Worm (Caenorhabditis elegans) whole organism, L1 larva: ENCODE results near the gene srd-17.
A peak's percentile ranks its signal among the peaks of the same experiment; 100 is the strongest.

Experiments
- C04F5.9 ChIP-seq: sonication (generic microtip); optimal IDR thresholded peaks from 2 replicates; lab custom pipeline; 2016; ENCODE audit warnings: missing genetic modification characterization, missing compliant biosample characterization
- C34B4.2 ChIP-seq: sonication (generic microtip); optimal IDR thresholded peaks from 2 replicates; lab custom pipeline; 2017; ENCODE audit warnings: mild to moderate bottlenecking, missing genetic modification characterization, missing compliant biosample characterization
- aha-1 ChIP-seq: fragments of 150-350 bp; optimal IDR thresholded peaks from 2 replicates; lab custom pipeline; 2014; ENCODE audit warnings: missing biosample characterization, missing genetic modification characterization
- alr-1 ChIP-seq: fragments of 200-800 bp; sonication (Bioruptor generic); optimal IDR thresholded peaks from 2 replicates; lab custom pipeline; 2018; ENCODE audit warnings: borderline replicate concordance, mild to moderate bottlenecking, missing genetic modification characterization, missing compliant biosample characterization
- ama-1 ChIP-seq: fragments of 150-350 bp; optimal IDR thresholded peaks from 2 replicates; lab custom pipeline; 2014
- blmp-1 ChIP-seq: fragments of 150-350 bp; optimal IDR thresholded peaks from 2 replicates; lab custom pipeline; 2014; ENCODE audit warnings: missing biosample characterization, missing genetic modification characterization
- ceh-63 ChIP-seq: fragments of 200-800 bp; sonication (Bioruptor generic); optimal IDR thresholded peaks from 2 replicates; lab custom pipeline; 2018; ENCODE audit warnings: mild to moderate bottlenecking, missing genetic modification characterization, missing compliant biosample characterization
- ceh-8 ChIP-seq: fragments of 200-800 bp; sonication (Bioruptor generic); optimal IDR thresholded peaks from 2 replicates; lab custom pipeline; 2018; ENCODE audit warnings: mild to moderate bottlenecking, missing genetic modification characterization, moderate library complexity, missing compliant biosample characterization
- ces-1 ChIP-seq: fragments of 150-350 bp; optimal IDR thresholded peaks from 2 replicates; lab custom pipeline; 2014; ENCODE audit warnings: missing biosample characterization, missing genetic modification reagents, missing genetic modification characterization
- dpl-1 ChIP-seq, 3 experiments: fragments of 150-350 bp in 2 of 3; sonication (generic microtip) in 1 of 3; optimal IDR thresholded peaks; 2 replicates each; lab custom pipeline; 2014 to 2017; ENCODE audit warnings: missing biosample characterization in 3 of 3, missing genetic modification characterization in 3 of 3, missing genetic modification reagents in 3 of 3
- efl-1 ChIP-seq, 4 experiments: fragments of 150-350 bp; optimal IDR thresholded peaks in 3 of 4; peaks in 1 of 4; 1 replicate in 1 of 4; 2 replicates in 3 of 4; lab custom pipeline; 2014; ENCODE audit warnings: missing biosample characterization in 2 of 4, missing genetic modification characterization in 2 of 4, missing genetic modification reagents in 2 of 4
- egl-27 ChIP-seq, 2 experiments: fragments of 150-350 bp in 1 of 2; sonication (generic microtip); optimal IDR thresholded peaks; 3 replicates each; lab custom pipeline; 2017 to 2018; ENCODE audit warnings: missing biosample characterization in 2 of 2, missing genetic modification characterization in 2 of 2, missing genetic modification reagents in 2 of 2
- elt-3 ChIP-seq, 6 experiments: fragments of 150-350 bp in 1 of 6; sonication (generic microtip); optimal IDR thresholded peaks; 2 replicates each; lab custom pipeline; 2017 to 2018; ENCODE audit warnings: missing biosample characterization in 6 of 6, missing genetic modification characterization in 6 of 6, inconsistent platforms in 1 of 6
- fkh-4 ChIP-seq: sonication (generic microtip); optimal IDR thresholded peaks from 2 replicates; lab custom pipeline; 2016; ENCODE audit warnings: missing compliant biosample characterization, missing genetic modification characterization, borderline replicate concordance
- fkh-8 ChIP-seq: sonication (generic microtip); optimal IDR thresholded peaks from 2 replicates; lab custom pipeline; 2016; ENCODE audit warnings: mild to moderate bottlenecking, missing genetic modification characterization, missing compliant biosample characterization
- fos-1 ChIP-seq: fragments of 150-350 bp; optimal IDR thresholded peaks from 2 replicates; lab custom pipeline; 2014; ENCODE audit warnings: missing biosample characterization, missing genetic modification characterization
- grh-1 ChIP-seq: fragments of 200-800 bp; sonication (Bioruptor generic); IDR thresholded peaks from 2 replicates; pipeline ENCODE4 v1.3.6; 2022; ENCODE audit warnings: missing genetic modification reagents, missing genetic modification characterization, missing compliant biosample characterization
- hlh-17 ChIP-seq: fragments of 200-800 bp; sonication (Bioruptor generic); optimal IDR thresholded peaks from 2 replicates; lab custom pipeline; 2018; ENCODE audit warnings: missing genetic modification characterization, mild to moderate bottlenecking, missing compliant biosample characterization, moderate library complexity, borderline replicate concordance
- hlh-4 ChIP-seq: sonication (generic microtip); optimal IDR thresholded peaks from 2 replicates; lab custom pipeline; 2016; ENCODE audit warnings: mild to moderate bottlenecking, missing genetic modification characterization, missing compliant biosample characterization
- hpl-2 ChIP-seq: fragments of 150-350 bp; optimal IDR thresholded peaks from 2 replicates; lab custom pipeline; 2014; ENCODE audit warnings: missing biosample characterization, missing genetic modification reagents, missing genetic modification characterization
- isw-1 ChIP-seq: fragments of 200-800 bp; sonication (Bioruptor generic); IDR thresholded peaks from 2 replicates; pipeline ENCODE4 v1.3.6; 2022; ENCODE audit warnings: missing genetic modification characterization, missing compliant biosample characterization
- jun-1 ChIP-seq: fragments of 150-350 bp; optimal IDR thresholded peaks from 2 replicates; lab custom pipeline; 2014; ENCODE audit warnings: missing biosample characterization, missing genetic modification reagents, missing genetic modification characterization
- lin-13 ChIP-seq: fragments of 150-350 bp; optimal IDR thresholded peaks from 2 replicates; lab custom pipeline; 2014; ENCODE audit warnings: missing biosample characterization, missing genetic modification reagents, missing genetic modification characterization
- lin-14 ChIP-seq: fragments of 200-800 bp; sonication (Bioruptor generic); optimal IDR thresholded peaks from 2 replicates; lab custom pipeline; 2018; ENCODE audit warnings: mild to moderate bottlenecking, missing genetic modification characterization, moderate library complexity, missing compliant biosample characterization
- lin-15B ChIP-seq: fragments of 150-350 bp; sonication (generic microtip); optimal IDR thresholded peaks from 3 replicates; lab custom pipeline; 2014; ENCODE audit warnings: missing biosample characterization, missing genetic modification characterization
- lin-35 ChIP-seq, 2 experiments: fragments of 150-350 bp; optimal IDR thresholded peaks; 2 replicates each; lab custom pipeline; 2014; ENCODE audit warnings: missing biosample characterization in 2 of 2, missing genetic modification characterization in 2 of 2, missing genetic modification reagents in 2 of 2
- lin-39 ChIP-seq: fragments of 150-350 bp; optimal IDR thresholded peaks from 2 replicates; lab custom pipeline; 2014; ENCODE audit warnings: missing biosample characterization, missing genetic modification reagents, missing genetic modification characterization
- lir-3 ChIP-seq: sonication (generic microtip); optimal IDR thresholded peaks from 2 replicates; lab custom pipeline; 2016; ENCODE audit warnings: mild to moderate bottlenecking, missing genetic modification characterization, moderate library complexity, missing compliant biosample characterization; ENCODE audit not compliant: poor library complexity
- mab-9 ChIP-seq: fragments of 200-800 bp; sonication (Bioruptor generic); IDR thresholded peaks from 2 replicates; pipeline ENCODE4 v1.3.6; 2022; ENCODE audit warnings: missing genetic modification reagents, missing genetic modification characterization, missing compliant biosample characterization
- mef-2 ChIP-seq: fragments of 150-350 bp; optimal IDR thresholded peaks from 2 replicates; lab custom pipeline; 2014; ENCODE audit warnings: missing biosample characterization, missing genetic modification characterization
- mep-1 ChIP-seq: fragments of 150-350 bp; optimal IDR thresholded peaks from 2 replicates; lab custom pipeline; 2014; ENCODE audit warnings: missing biosample characterization, missing genetic modification characterization
- nhr-11 ChIP-seq: fragments of 150-350 bp; optimal IDR thresholded peaks from 2 replicates; lab custom pipeline; 2014; ENCODE audit warnings: missing biosample characterization, missing genetic modification characterization
- nhr-19 ChIP-seq: fragments of 200-800 bp; sonication (Bioruptor generic); conservative IDR thresholded peaks from 2 replicates; pipeline ENCODE4 v1.3.6; 2022; ENCODE audit warnings: missing genetic modification characterization, missing compliant biosample characterization
- nhr-20 ChIP-seq: sonication (generic microtip); optimal IDR thresholded peaks from 2 replicates; lab custom pipeline; 2016; ENCODE audit warnings: mild to moderate bottlenecking, missing genetic modification characterization, missing compliant biosample characterization
- nhr-28 ChIP-seq: fragments of 150-350 bp; optimal IDR thresholded peaks from 2 replicates; lab custom pipeline; 2014; ENCODE audit warnings: missing biosample characterization, missing genetic modification characterization
- nhr-47 ChIP-seq: sonication (generic microtip); optimal IDR thresholded peaks from 2 replicates; lab custom pipeline; 2016; ENCODE audit warnings: mild to moderate bottlenecking, missing genetic modification characterization, moderate library complexity, missing compliant biosample characterization
- nhr-77 ChIP-seq: fragments of 150-350 bp; optimal IDR thresholded peaks from 2 replicates; lab custom pipeline; 2014; ENCODE audit warnings: missing biosample characterization, missing genetic modification characterization
- pag-3 ChIP-seq: sonication (generic microtip); optimal IDR thresholded peaks from 2 replicates; lab custom pipeline; 2017; ENCODE audit warnings: missing genetic modification characterization, mild to moderate bottlenecking, missing compliant biosample characterization, antibody characterized with exemption, borderline replicate concordance; ENCODE audit not compliant: insufficient read depth
- pax-3 ChIP-seq: fragments of 200-800 bp; sonication (Bioruptor generic); optimal IDR thresholded peaks from 2 replicates; lab custom pipeline; 2018; ENCODE audit warnings: mild to moderate bottlenecking, missing genetic modification characterization, moderate library complexity, missing compliant biosample characterization
- rnt-1 ChIP-seq: sonication (generic microtip); optimal IDR thresholded peaks from 2 replicates; lab custom pipeline; 2016; ENCODE audit warnings: mild to moderate bottlenecking, missing genetic modification characterization, moderate library complexity, missing compliant biosample characterization
- snpc-4 ChIP-seq: fragments of 150-350 bp; optimal IDR thresholded peaks from 2 replicates; lab custom pipeline; 2014; ENCODE audit warnings: missing biosample characterization, missing genetic modification characterization
- sox-4 ChIP-seq: sonication (generic microtip); optimal IDR thresholded peaks from 2 replicates; lab custom pipeline; 2016; ENCODE audit warnings: missing genetic modification characterization, missing compliant biosample characterization
- swsn-7 ChIP-seq: sonication (generic microtip); optimal IDR thresholded peaks from 2 replicates; lab custom pipeline; 2016; ENCODE audit warnings: missing genetic modification characterization, missing compliant biosample characterization
- tlp-1 ChIP-seq: fragments of 150-350 bp; optimal IDR thresholded peaks from 2 replicates; lab custom pipeline; 2014; ENCODE audit warnings: missing biosample characterization, missing genetic modification characterization
- unc-130 ChIP-seq: fragments of 150-350 bp; optimal IDR thresholded peaks from 2 replicates; lab custom pipeline; 2017; ENCODE audit warnings: missing biosample characterization, missing genetic modification characterization, inconsistent platforms
- unc-62 ChIP-seq: fragments of 150-350 bp; optimal IDR thresholded peaks from 2 replicates; lab custom pipeline; 2014; ENCODE audit warnings: missing biosample characterization, missing genetic modification reagents, missing genetic modification characterization
- unc-86 ChIP-seq: sonication (generic microtip); optimal IDR thresholded peaks from 2 replicates; lab custom pipeline; 2016; ENCODE audit warnings: missing genetic modification characterization, missing compliant biosample characterization
- vab-15 ChIP-seq: sonication (generic microtip); optimal IDR thresholded peaks from 2 replicates; lab custom pipeline; 2017; ENCODE audit warnings: missing genotype, mild to moderate bottlenecking, missing genetic modification characterization, missing compliant biosample characterization
- xbp-1 ChIP-seq: sonication (generic microtip); optimal IDR thresholded peaks from 2 replicates; lab custom pipeline; 2016; ENCODE audit warnings: missing genetic modification characterization, missing compliant biosample characterization
- zag-1 ChIP-seq: fragments of 150-350 bp; optimal IDR thresholded peaks from 2 replicates; lab custom pipeline; 2014; ENCODE audit warnings: missing biosample characterization, missing genetic modification characterization
- zip-4 ChIP-seq: fragments of 200-800 bp; sonication (Bioruptor generic); optimal IDR thresholded peaks from 2 replicates; lab custom pipeline; 2018; ENCODE audit warnings: mild to moderate bottlenecking, missing genetic modification characterization, moderate library complexity, missing compliant biosample characterization
- ztf-11 ChIP-seq, 2 experiments: sonication (generic microtip); optimal IDR thresholded peaks; 2 replicates each; lab custom pipeline; 2016 to 2017; ENCODE audit warnings: missing genetic modification characterization in 2 of 2, missing biosample characterization in 1 of 2, missing compliant biosample characterization in 1 of 2

srd-17 gene

ce11 chrV:13462974-13463373 is 30.5 kb upstream of the srd-17 start, which contains the start of gene frm-10 (continued):
- no peak for TF ChIP-seq pag-3 (tag; lab: Kevin White, UChicago)
- peak; percentile 44 for TF ChIP-seq nhr-77 (tag; lab: Kevin White, UChicago)
- TF ChIP-seq ama-1, result no peak
- peak; percentile 54 for TF ChIP-seq mep-1
- TF ChIP-seq zip-4 (GFP tag; lab: Kevin White, UChicago), result peak; percentile 96
- peak; percentile 30 for TF ChIP-seq lir-3 (tag; lab: Kevin White, UChicago)
- TF ChIP-seq unc-130 (tag; lab: Kevin White, UChicago), result no peak
- no peak for TF ChIP-seq sox-4
- TF ChIP-seq lin-14 (GFP tag; lab: Kevin White, UChicago), result peak; percentile 88
- peak; percentile 44 to 65 (median 61) for TF ChIP-seq dpl-1 (GFP tag; optimal IDR thresholded peaks at IDR 0.05; lab: Kevin White, UChicago)
- TF ChIP-seq lin-15B (tag; lab: Kevin White, UChicago), result no peak
- no peak for TF ChIP-seq C04F5.9 (tag; lab: Kevin White, UChicago)
- no peak for TF ChIP-seq ceh-63
- no peak for TF ChIP-seq vab-15
- no peak for TF ChIP-seq fkh-4 (tag; lab: Kevin White, UChicago)
- no peak for TF ChIP-seq fos-1
- peak; percentile 31 for TF ChIP-seq snpc-4
- no peak for TF ChIP-seq ztf-11 (tag; optimal IDR thresholded peaks at IDR 0.05; lab: Kevin White, UChicago)
- peak; percentile 43 for TF ChIP-seq lin-13 (GFP tag; lab: Kevin White, UChicago)
- no peak for TF ChIP-seq egl-27 (tag; optimal IDR thresholded peaks at IDR 0.05; lab: Kevin White, UChicago)
- peak; percentile 65 for TF ChIP-seq nhr-47
- peak; percentile 34 for TF ChIP-seq jun-1 (tag; lab: Kevin White, UChicago)
- peak; percentile 53 to 79 for TF ChIP-seq lin-35 (GFP tag; optimal IDR thresholded peaks at IDR 0.05; lab: Kevin White, UChicago)
- peak; percentile 78 for TF ChIP-seq nhr-20
- TF ChIP-seq blmp-1 (tag; lab: Kevin White, UChicago), result peak; percentile 18
- peak; percentile 56 for TF ChIP-seq hpl-2 (GFP tag; lab: Kevin White, UChicago)
- TF ChIP-seq fkh-8 (tag; lab: Kevin White, UChicago), result peak; percentile 60
- TF ChIP-seq nhr-11 (tag; lab: Kevin White, UChicago), result no peak
- TF ChIP-seq unc-62, result no peak
- TF ChIP-seq mef-2 (tag; lab: Kevin White, UChicago), result no peak
- no peak for TF ChIP-seq alr-1 (tag; lab: Kevin White, UChicago)
- peak; percentile 30 for TF ChIP-seq xbp-1 (tag; lab: Kevin White, UChicago)
- TF ChIP-seq lin-39 (tag; lab: Kevin White, UChicago), result no peak
- TF ChIP-seq isw-1 (GFP tag; lab: Robert Waterston, UW), result peak; percentile 23; the same call in 1 of the 2 replicates
- peak; percentile 58 for TF ChIP-seq pax-3 (tag; lab: Kevin White, UChicago)
- TF ChIP-seq aha-1 (tag; lab: Kevin White, UChicago), result no peak
- TF ChIP-seq grh-1, result no peak
- peak; percentile 28 for TF ChIP-seq nhr-28 (tag; lab: Kevin White, UChicago)
- peak in 2 of 6 experiments; percentile 33 to 45 for TF ChIP-seq elt-3 (tag; optimal IDR thresholded peaks at IDR 0.05; lab: Kevin White, UChicago)
- TF ChIP-seq zag-1 (tag; lab: Kevin White, UChicago), result no peak
- peak; percentile 54 to 71 for TF ChIP-seq efl-1 (optimal IDR thresholded peaks at IDR 0.05; lab: Kevin White, UChicago)
- peak; percentile 50 to 95 for TF ChIP-seq efl-1 (GFP tag; optimal IDR thresholded peaks at IDR 0.05 in 1 of 2; lab: Kevin White, UChicago)
- peak; percentile 39 for TF ChIP-seq nhr-19 (GFP tag; lab: Robert Waterston, UW)
- TF ChIP-seq ces-1, result no peak
- TF ChIP-seq mab-9 (GFP tag; lab: Robert Waterston, UW), result no peak
- peak; percentile 72 for TF ChIP-seq rnt-1
- no peak for TF ChIP-seq hlh-4 (tag; lab: Kevin White, UChicago)
- TF ChIP-seq tlp-1, result no peak
- no peak for TF ChIP-seq hlh-17
- no peak for TF ChIP-seq C34B4.2 (tag; lab: Kevin White, UChicago)
- peak; percentile 62 for TF ChIP-seq swsn-7 (tag; lab: Kevin White, UChicago)
- TF ChIP-seq unc-86 (tag; lab: Kevin White, UChicago), result peak; percentile 26
- no peak for TF ChIP-seq ceh-8 (GFP tag; lab: Kevin White, UChicago)
